Worm (Caenorhabditis elegans) whole organism, mixed stage, embryonic: Measurements from ENCODE around the gene C42C1.12.

ENCODE experiments used
- M03D4.4 ChIP-seq: sonication (generic microtip); optimal IDR thresholded peaks from 2 replicates; lab custom pipeline; 2017; ENCODE audit warnings: mild to moderate bottlenecking, missing genetic modification characterization, missing compliant biosample characterization
- bed-3 ChIP-seq: fragments of 200-800 bp; sonication (Bioruptor generic); optimal IDR thresholded peaks from 3 replicates; lab custom pipeline; 2018; ENCODE audit warnings: mild to moderate bottlenecking, missing genetic modification characterization, moderate library complexity, missing compliant biosample characterization
- ceh-39 ChIP-seq: fragments of 150-350 bp; optimal IDR thresholded peaks from 2 replicates; lab custom pipeline; 2014; ENCODE audit warnings: missing biosample characterization, missing genetic modification characterization
- ceh-43 ChIP-seq: fragments of 200-800 bp; sonication (Bioruptor generic); optimal IDR thresholded peaks from 2 replicates; lab custom pipeline; 2018; ENCODE audit warnings: mild to moderate bottlenecking, missing genetic modification characterization, moderate library complexity, missing compliant biosample characterization
- ceh-83 ChIP-seq: fragments of 200-800 bp; sonication (Bioruptor generic); optimal IDR thresholded peaks from 2 replicates; lab custom pipeline; 2018; ENCODE audit warnings: mild to moderate bottlenecking, missing genetic modification characterization, missing compliant biosample characterization
- ces-1 ChIP-seq: fragments of 150-350 bp; optimal IDR thresholded peaks from 2 replicates; lab custom pipeline; 2014; ENCODE audit warnings: missing biosample characterization, missing genetic modification reagents, missing genetic modification characterization
- cnd-1 ChIP-seq: fragments of 200-800 bp; sonication (Bioruptor generic); optimal IDR thresholded peaks from 2 replicates; lab custom pipeline; 2018; ENCODE audit warnings: mild to moderate bottlenecking, missing genetic modification characterization, missing compliant biosample characterization
- drap-1 ChIP-seq: fragments of 200-800 bp; sonication (Bioruptor generic); optimal IDR thresholded peaks from 3 replicates; lab custom pipeline; 2018; ENCODE audit warnings: mild to moderate bottlenecking, missing genetic modification characterization, missing compliant biosample characterization
- elt-1 ChIP-seq: sonication (generic microtip); optimal IDR thresholded peaks from 2 replicates; lab custom pipeline; 2017; ENCODE audit warnings: missing genetic modification characterization, mild to moderate bottlenecking, missing compliant biosample characterization, antibody characterized with exemption, moderate library complexity, borderline replicate concordance; ENCODE audit not compliant: insufficient read depth
- flh-1 ChIP-seq: fragments of 200-800 bp; sonication (Bioruptor generic); optimal IDR thresholded peaks from 2 replicates; lab custom pipeline; 2018; ENCODE audit warnings: mild to moderate bottlenecking, missing genetic modification characterization, moderate library complexity, missing compliant biosample characterization
- ham-2 ChIP-seq: fragments of 200-800 bp; sonication (Bioruptor generic); optimal IDR thresholded peaks from 2 replicates; lab custom pipeline; 2018; ENCODE audit warnings: mild to moderate bottlenecking, missing genetic modification characterization, missing compliant biosample characterization
- hlh-1 ChIP-seq: fragments of 150-350 bp; optimal IDR thresholded peaks from 2 replicates; lab custom pipeline; 2014; ENCODE audit warnings: missing biosample characterization, missing genetic modification reagents, missing genetic modification characterization
- lin-13 ChIP-seq: fragments of 150-350 bp; optimal IDR thresholded peaks from 2 replicates; lab custom pipeline; 2014; ENCODE audit warnings: missing biosample characterization, missing genetic modification characterization
- lin-32 ChIP-seq: fragments of 200-800 bp; sonication (Bioruptor generic); optimal IDR thresholded peaks from 2 replicates; lab custom pipeline; 2018; ENCODE audit warnings: mild to moderate bottlenecking, missing genetic modification characterization, missing compliant biosample characterization
- lsy-2 ChIP-seq: fragments of 150-350 bp; optimal IDR thresholded peaks from 2 replicates; lab custom pipeline; 2014; ENCODE audit warnings: missing biosample characterization, missing genetic modification characterization
- mab-5 ChIP-seq: fragments of 150-350 bp; optimal IDR thresholded peaks from 2 replicates; lab custom pipeline; 2014; ENCODE audit warnings: missing biosample characterization, missing genetic modification characterization
- mep-1 ChIP-seq: fragments of 150-350 bp; optimal IDR thresholded peaks from 2 replicates; lab custom pipeline; 2017; ENCODE audit warnings: missing biosample characterization, missing genetic modification reagents, missing genetic modification characterization, inconsistent platforms
- mls-2 ChIP-seq: sonication (generic microtip); optimal IDR thresholded peaks from 2 replicates; lab custom pipeline; 2016; ENCODE audit warnings: mild to moderate bottlenecking, missing genetic modification characterization, moderate library complexity, missing compliant biosample characterization
- nhr-12 ChIP-seq: fragments of 150-350 bp; optimal IDR thresholded peaks from 2 replicates; lab custom pipeline; 2014; ENCODE audit warnings: missing biosample characterization, missing genetic modification characterization
- nhr-2 ChIP-seq: fragments of 150-350 bp; optimal IDR thresholded peaks from 2 replicates; lab custom pipeline; 2014; ENCODE audit warnings: missing biosample characterization, missing genetic modification characterization
- nhr-237 ChIP-seq: fragments of 150-350 bp; optimal IDR thresholded peaks from 2 replicates; lab custom pipeline; 2014; ENCODE audit warnings: missing biosample characterization, missing genetic modification characterization
- nhr-28 ChIP-seq: fragments of 150-350 bp; optimal IDR thresholded peaks from 2 replicates; lab custom pipeline; 2014; ENCODE audit warnings: missing biosample characterization, missing genetic modification characterization
- pha-4 ChIP-seq: fragments of 150-350 bp; optimal IDR thresholded peaks from 2 replicates; lab custom pipeline; 2018; ENCODE audit warnings: missing biosample characterization, missing genetic modification reagents, missing genetic modification characterization
- sem-2 ChIP-seq: fragments of 200-800 bp; sonication (Bioruptor generic); optimal IDR thresholded peaks from 2 replicates; lab custom pipeline; 2018; ENCODE audit warnings: mild to moderate bottlenecking, missing genetic modification characterization, missing compliant biosample characterization
- snpc-4 ChIP-seq: fragments of 150-350 bp; optimal IDR thresholded peaks from 2 replicates; lab custom pipeline; 2014; ENCODE audit warnings: missing biosample characterization, missing genetic modification characterization
- sptf-1 ChIP-seq: sonication (generic microtip); optimal IDR thresholded peaks from 2 replicates; lab custom pipeline; 2017; ENCODE audit warnings: mild to moderate bottlenecking, missing genetic modification characterization, moderate library complexity, missing compliant biosample characterization
- tbx-8 ChIP-seq: fragments of 200-800 bp; sonication (Bioruptor generic); optimal IDR thresholded peaks from 2 replicates; lab custom pipeline; 2018; ENCODE audit warnings: mild to moderate bottlenecking, missing genetic modification characterization, moderate library complexity, missing compliant biosample characterization
- unc-120 ChIP-seq: sonication (generic microtip); optimal IDR thresholded peaks from 2 replicates; lab custom pipeline; 2017; ENCODE audit warnings: missing genetic modification characterization, missing compliant biosample characterization; ENCODE audit not compliant: poor library complexity, severe bottlenecking
- unc-39 ChIP-seq: fragments of 150-350 bp; optimal IDR thresholded peaks from 2 replicates; lab custom pipeline; 2014; ENCODE audit warnings: missing biosample characterization, missing genetic modification characterization
- unc-62 ChIP-seq: fragments of 150-350 bp; optimal IDR thresholded peaks from 2 replicates; lab custom pipeline; 2014; ENCODE audit warnings: missing biosample characterization, missing genetic modification reagents, missing genetic modification characterization
- zip-8 ChIP-seq: fragments of 150-350 bp; optimal IDR thresholded peaks from 2 replicates; lab custom pipeline; 2014; ENCODE audit warnings: missing biosample characterization, missing genetic modification characterization
- ztf-11 ChIP-seq: fragments of 150-350 bp; optimal IDR thresholded peaks from 2 replicates; lab custom pipeline; 2014; ENCODE audit warnings: missing biosample characterization, missing genetic modification characterization

The C42C1.12 gene

ce11 chrIV:12279340-12279739, 2.7 kb downstream of the C42C1.12 start, which contains the start of gene ltah-1.1:
TSS of gene ltah-1.1 (plus strand) at chrIV:12279622.
- TF ChIP-seq cnd-1 (tag; lab: Kevin White, UChicago) (no peak), flh-1 (GFP tag; lab: Kevin White, UChicago) (no peak), M03D4.4 (tag; lab: Kevin White, UChicago) (no peak), drap-1 (no peak), unc-39 (tag; lab: Kevin White, UChicago) (no peak), unc-62 (GFP tag; lab: Kevin White, UChicago) (no peak), ces-1 (GFP tag; lab: Kevin White, UChicago) (no peak), nhr-28 (tag; lab: Kevin White, UChicago) (no peak), lsy-2 (tag; lab: Kevin White, UChicago) (no peak), mab-5 (tag; lab: Kevin White, UChicago) (no peak), unc-120 (tag; lab: Kevin White, UChicago) (no peak), zip-8 (no peak), ztf-11 (tag; lab: Kevin White, UChicago) (no peak), ceh-83 (GFP tag; lab: Kevin White, UChicago) (no peak), tbx-8 (GFP tag; lab: Kevin White, UChicago) (no peak), ceh-43 (no peak)

- TF ChIP-seq sem-2 (GFP tag; lab: Kevin White, UChicago), result no peak
- TF ChIP-seq drap-1, result no peak
These were observed 3.5 kb downstream of the C42C1.12 start, which contains the start of the genes tag-335 and vkmt-1 for ce11 chrIV:12278507-12278906. TSS of gene tag-335 (minus strand) at chrIV:12278594. TSS of gene vkmt-1 (plus strand) at chrIV:12278725.

ce11 chrIV:12275892-12276291, 6.1 kb downstream of the C42C1.12 start, which contains the start of gene vps-8:
TSS of gene vps-8 (minus strand) at chrIV:12275992.
- TF ChIP-seq ceh-43 (no peak), ham-2 (GFP tag; lab: Kevin White, UChicago) (no peak), ceh-39 (no peak), mls-2 (tag; lab: Kevin White, UChicago) (no peak), elt-1 (tag; lab: Kevin White, UChicago) (no peak), cnd-1 (tag; lab: Kevin White, UChicago) (no peak), nhr-237 (no peak), pha-4 (no peak), ceh-83 (GFP tag; lab: Kevin White, UChicago) (no peak), sem-2 (GFP tag; lab: Kevin White, UChicago) (no peak), unc-39 (tag; lab: Kevin White, UChicago) (no peak), sptf-1 (tag; lab: Kevin White, UChicago) (no peak)
- TF ChIP-seq, all 35 proteins: peak for 0

ce11 chrIV:12274365-12274764, 7.6 kb downstream of the C42C1.12 start:
- TF ChIP-seq ces-1 (GFP tag; lab: Kevin White, UChicago) (no peak), bed-3 (GFP tag; lab: Kevin White, UChicago) (no peak), zip-8 (no peak)

- TF ChIP-seq hlh-1 (tag; lab: Kevin White, UChicago) (no peak), mep-1 (tag; lab: Kevin White, UChicago) (no peak), nhr-28 (tag; lab: Kevin White, UChicago) (no peak), nhr-2 (tag; lab: Kevin White, UChicago) (no peak), ceh-43 (no peak), lin-13 (no peak)
These were observed 11.6 kb downstream of the C42C1.12 start, which contains the start of gene C42C1.3 for ce11 chrIV:12270392-12270791. TSS of gene C42C1.3 (minus strand) at chrIV:12270492.

- TF ChIP-seq lin-32 (GFP tag; lab: Kevin White, UChicago) (no peak), pha-4 (peak; percentile 40), ceh-83 (GFP tag; lab: Kevin White, UChicago) (no peak), ham-2 (GFP tag; lab: Kevin White, UChicago) (peak; percentile 65), ceh-43 (peak; percentile 52), unc-62 (GFP tag; lab: Kevin White, UChicago) (peak; percentile 37), unc-39 (tag; lab: Kevin White, UChicago) (no peak), nhr-12 (tag; lab: Kevin White, UChicago) (no peak), tbx-8 (GFP tag; lab: Kevin White, UChicago) (no peak), sem-2 (GFP tag; lab: Kevin White, UChicago) (no peak), unc-120 (tag; lab: Kevin White, UChicago) (peak; percentile 73), nhr-237 (peak; percentile 58), ces-1 (GFP tag; lab: Kevin White, UChicago) (peak; percentile 73), ceh-39 (peak; percentile 45), elt-1 (tag; lab: Kevin White, UChicago) (no peak), M03D4.4 (tag; lab: Kevin White, UChicago) (no peak), mep-1 (tag; lab: Kevin White, UChicago) (peak; percentile 71), lsy-2 (tag; lab: Kevin White, UChicago) (peak; percentile 96), hlh-1 (tag; lab: Kevin White, UChicago) (peak; percentile 92), mls-2 (tag; lab: Kevin White, UChicago) (no peak), nhr-28 (tag; lab: Kevin White, UChicago) (no peak), lin-13 (peak; percentile 61), sptf-1 (tag; lab: Kevin White, UChicago) (no peak), ztf-11 (tag; lab: Kevin White, UChicago) (no peak), flh-1 (GFP tag; lab: Kevin White, UChicago) (no peak), mab-5 (tag; lab: Kevin White, UChicago) (no peak), snpc-4 (tag; lab: Kevin White, UChicago) (no peak)
These were observed 13.5 kb downstream of the C42C1.12 start, which contains the start of the genes ppm-1.H and rpl-34 for ce11 chrIV:12268272-12269045. TSS of gene ppm-1.H (minus strand) at chrIV:12268322. TSS of gene rpl-34 (plus strand) at chrIV:12268995.
